Worm (Caenorhabditis elegans) whole organism, L3 larva: ENCODE results near the gene atrn-1.

Source experiments
- aly-2 ChIP-seq: fragments of 150-350 bp; optimal IDR thresholded peaks from 2 replicates; lab custom pipeline; 2014; ENCODE audit warnings: missing biosample characterization, missing genetic modification characterization
- jun-1 ChIP-seq: fragments of 150-350 bp; optimal IDR thresholded peaks from 2 replicates; lab custom pipeline; 2014; ENCODE audit warnings: missing biosample characterization, missing genetic modification reagents, missing genetic modification characterization
- lin-39 ChIP-seq: fragments of 150-350 bp; optimal IDR thresholded peaks from 2 replicates; lab custom pipeline; 2018; ENCODE audit warnings: missing biosample characterization, missing genetic modification reagents, missing genetic modification characterization
- nhr-25 ChIP-seq: sonication (generic microtip); optimal IDR thresholded peaks from 2 replicates; lab custom pipeline; 2017; ENCODE audit warnings: missing biosample characterization, missing genetic modification characterization
- nhr-76 ChIP-seq: fragments of 150-350 bp; sonication (generic microtip); optimal IDR thresholded peaks from 5 replicates; lab custom pipeline; 2014; ENCODE audit warnings: missing biosample characterization, missing genetic modification characterization

ce11 chrX:14717782-14718181, 6.4 kb downstream of the atrn-1 start:
- no peak for TF ChIP-seq jun-1 (tag; lab: Kevin White, UChicago)
- no peak for TF ChIP-seq aly-2
- TF ChIP-seq lin-39 (tag; lab: Kevin White, UChicago), result no peak
- no peak for TF ChIP-seq nhr-76
- no peak for TF ChIP-seq nhr-25 (tag; lab: Kevin White, UChicago)
